Fruit fly (Drosophila melanogaster): Measurements from ENCODE around the gene CG4884.

Gene CG4884

dm6 chr3R:27916355-27917019 is 42.6 kb downstream of the CG4884 start, which contains the start of the genes CG5003 and mRpS22 (continued):
- TF ChIP-seq Jarid2 (GFP tag; optimal IDR thresholded peaks at IDR 0.05) (peak; percentile 17), sim (GFP tag; IDR thresholded peaks at IDR 0.05) (no peak), H15 (GFP tag; IDR thresholded peaks at IDR 0.05) (no peak), CG17829 (tag; optimal IDR thresholded peaks at IDR 0.05) (peak; percentile 67), Mad (GFP tag; optimal IDR thresholded peaks at IDR 0.05) (peak; percentile 27), Scr (GFP tag; IDR thresholded peaks at IDR 0.05; ENCODE audit: partially characterized antibody) (peak; percentile 48; the same call in 1 of the 2 replicates), chif (GFP tag; optimal IDR thresholded peaks at IDR 0.05) (peak in 1 of 2 experiments; percentile 2), kay (GFP tag; optimal IDR thresholded peaks at IDR 0.05) (peak; percentile 55), pb (GFP tag; optimal IDR thresholded peaks at IDR 0.05) (no peak), Hr78 (GFP tag; optimal IDR thresholded peaks at IDR 0.05) (no peak), Ets65A (GFP tag) (peak; percentile 87), CG12659 (GFP tag; optimal IDR thresholded peaks at IDR 0.05) (peak; percentile 64), CG8388 (GFP tag; optimal IDR thresholded peaks at IDR 0.05) (peak; percentile 14), CG8924 (tag; optimal IDR thresholded peaks at IDR 0.05) (peak; percentile 73), rib (GFP tag; IDR thresholded peaks at IDR 0.05) (peak; percentile 20; the same call in 1 of the 2 replicates), CG15269 (tag; optimal IDR thresholded peaks at IDR 0.05) (peak; percentile 66), CG2120 (GFP tag; optimal IDR thresholded peaks at IDR 0.05) (peak; percentile 59), CG14441 (GFP tag; IDR thresholded peaks at IDR 0.05) (peak; percentile 29; the same call in 1 of the 2 replicates), CG17186 (GFP tag; optimal IDR thresholded peaks at IDR 0.05) (no peak), Elba2 (GFP tag; optimal IDR thresholded peaks at IDR 0.05) (peak; percentile 66), CG4730 (GFP tag; IDR thresholded peaks at IDR 0.05) (peak; percentile 37; the same call in 1 of the 2 replicates), mld (GFP tag; IDR thresholded peaks at IDR 0.05; ENCODE audit: partially characterized antibody) (no peak), zfh1 (GFP tag; IDR thresholded peaks at IDR 0.05) (peak; percentile 6; the same call in 1 of the 3 replicates), CG12155 (GFP tag; optimal IDR thresholded peaks at IDR 0.05) (peak; percentile 61), chn (GFP tag; optimal IDR thresholded peaks at IDR 0.05) (no peak), CG17912 (GFP tag; optimal IDR thresholded peaks at IDR 0.05) (no peak), Dfd (GFP tag; optimal IDR thresholded peaks at IDR 0.05) (peak in 1 of 2 experiments; percentile 65), ind (GFP tag; optimal IDR thresholded peaks at IDR 0.05) (peak; percentile 59), CG10274 (GFP tag; optimal IDR thresholded peaks at IDR 0.05) (no peak), Deaf1 (tag; optimal IDR thresholded peaks at IDR 0.05) (peak; percentile 22), CG15696 (tag; optimal IDR thresholded peaks at IDR 0.05) (peak; percentile 58), dpn (GFP tag; optimal IDR thresholded peaks at IDR 0.05) (peak in 1 of 2 experiments; percentile 52), hb (GFP tag; IDR thresholded peaks at IDR 0.05; ENCODE audit: partially characterized antibody) (no peak), HLHmδ (GFP tag; optimal IDR thresholded peaks at IDR 0.05) (no peak), ftz-f1 (GFP tag; optimal IDR thresholded peaks at IDR 0.05) (no peak), Kr (GFP tag; optimal IDR thresholded peaks at IDR 0.05) (no peak), grn (GFP tag; optimal IDR thresholded peaks at IDR 0.05) (peak; percentile 51), croc (GFP tag; conservative IDR thresholded peaks at IDR 0.05) (no peak; the same call in 2 of the 3 replicates), HHEX (GFP tag; optimal IDR thresholded peaks at IDR 0.05) (peak; percentile 29), dysf (GFP tag; IDR thresholded peaks at IDR 0.05) (peak; percentile 21; the same call in 1 of the 3 replicates), CG2116 (GFP tag; optimal IDR thresholded peaks at IDR 0.05) (peak; percentile 51), ewg (GFP tag; optimal IDR thresholded peaks at IDR 0.05) (peak; percentile 47), Asciz (GFP tag; optimal IDR thresholded peaks at IDR 0.05) (no peak), tgo (GFP tag; IDR thresholded peaks at IDR 0.05) (peak; percentile 49; the same call in 1 of the 3 replicates), pum (GFP tag; optimal IDR thresholded peaks at IDR 0.05) (peak; percentile 22), Six4 (GFP tag; optimal IDR thresholded peaks at IDR 0.05) (no peak), CG30403 (GFP tag; optimal IDR thresholded peaks at IDR 0.05) (peak; percentile 86), Tbp (GFP tag; optimal IDR thresholded peaks at IDR 0.05) (no peak), CG9437 (GFP tag; optimal IDR thresholded peaks at IDR 0.05) (peak; percentile 60)
